Fruit fly (Drosophila melanogaster) whole organism, embryonic: ENCODE data around the gene Hsp70Aa.

Source experiments
- ATbp ChIP-seq: fragments of 200-800 bp; sonication (Bioruptor generic); optimal IDR thresholded peaks from 2 replicates; lab custom pipeline; 2017; ENCODE audit warnings: missing biosample characterization, mild to moderate bottlenecking, missing genetic modification characterization, missing genetic modification reagents
- CG11456 ChIP-seq: fragments of 200-800 bp; sonication (Bioruptor generic); IDR thresholded peaks from 3 replicates; pipeline ENCODE4 v1.3.6; 2022; ENCODE audit warnings: missing biosample characterization, missing genetic modification characterization
- CG12769 ChIP-seq: fragments of 200-800 bp; sonication (Bioruptor generic); optimal IDR thresholded peaks from 2 replicates; lab custom pipeline; 2019; ENCODE audit warnings: missing biosample characterization, mild to moderate bottlenecking, missing genetic modification characterization, moderate library complexity
- CG15011 ChIP-seq: fragments of 200-800 bp; sonication (Bioruptor generic); optimal IDR thresholded peaks from 3 replicates; lab custom pipeline; 2018; ENCODE audit warnings: missing biosample characterization, mild to moderate bottlenecking, missing genetic modification characterization
- CG1602 ChIP-seq: fragments of 200-800 bp; sonication (Bioruptor generic); optimal IDR thresholded peaks from 3 replicates; lab custom pipeline; 2016; ENCODE audit warnings: missing biosample characterization, missing genetic modification characterization
- CG17359 ChIP-seq: fragments of 200-800 bp; sonication (Bioruptor generic); optimal IDR thresholded peaks from 3 replicates; lab custom pipeline; 2018; ENCODE audit warnings: missing biosample characterization, mild to moderate bottlenecking, missing genetic modification characterization, moderate library complexity
- CG18599 ChIP-seq: fragments of 200-800 bp; sonication (Bioruptor generic); optimal IDR thresholded peaks from 3 replicates; lab custom pipeline; 2017; ENCODE audit warnings: missing biosample characterization, missing genetic modification characterization, mild to moderate bottlenecking, moderate library complexity, missing genetic modification reagents
- CG2120 ChIP-seq: fragments of 200-800 bp; sonication (Bioruptor generic); optimal IDR thresholded peaks from 3 replicates; lab custom pipeline; 2016; ENCODE audit warnings: missing biosample characterization, missing genetic modification characterization
- CG2199 ChIP-seq: fragments of 200-800 bp; sonication (Bioruptor generic); IDR thresholded peaks from 3 replicates; pipeline ENCODE4 v1.3.6; 2022; ENCODE audit warnings: missing biosample characterization, missing genetic modification characterization
- CG30020 ChIP-seq: fragments of 200-800 bp; optimal IDR thresholded peaks from 2 replicates; lab custom pipeline; 2019; ENCODE audit warnings: missing biosample characterization, mild to moderate bottlenecking, missing genetic modification characterization, moderate library complexity
- CG31441 ChIP-seq: fragments of 200-800 bp; sonication (Bioruptor generic); IDR thresholded peaks from 2 replicates; pipeline ENCODE4 v1.3.6; 2022; ENCODE audit warnings: missing biosample characterization, missing genetic modification characterization
- CG33557 ChIP-seq: fragments of 200-800 bp; sonication (Bioruptor generic); optimal IDR thresholded peaks from 2 replicates; lab custom pipeline; 2019; ENCODE audit warnings: missing biosample characterization, mild to moderate bottlenecking, missing genetic modification characterization, moderate library complexity
- CG5180 ChIP-seq: fragments of 200-800 bp; sonication (Bioruptor generic); optimal IDR thresholded peaks from 3 replicates; lab custom pipeline; 2017; ENCODE audit warnings: missing biosample characterization, missing genetic modification characterization, mild to moderate bottlenecking, moderate library complexity, missing genetic modification reagents
- CG6654 ChIP-seq: fragments of 200-800 bp; sonication (Bioruptor generic); optimal IDR thresholded peaks from 2 replicates; lab custom pipeline; 2017; ENCODE audit warnings: missing biosample characterization, mild to moderate bottlenecking, missing genetic modification characterization
- CG7963 ChIP-seq: fragments of 200-800 bp; sonication (Bioruptor generic); IDR thresholded peaks from 3 replicates; pipeline ENCODE4 v1.3.6; 2022; ENCODE audit warnings: missing biosample characterization, missing genetic modification characterization; ENCODE audit not compliant: partially characterized antibody
- CG8765 ChIP-seq: fragments of 200-800 bp; sonication (Bioruptor generic); IDR thresholded peaks from 2 replicates; pipeline ENCODE4 v1.3.6; 2022; ENCODE audit warnings: missing biosample characterization, missing genetic modification characterization
- CG9437 ChIP-seq: fragments of 200-800 bp; sonication (Bioruptor generic); optimal IDR thresholded peaks from 2 replicates; lab custom pipeline; 2018; ENCODE audit warnings: missing biosample characterization, mild to moderate bottlenecking, missing genetic modification characterization
- CG9876 ChIP-seq: fragments of 200-800 bp; sonication (Bioruptor generic); optimal IDR thresholded peaks from 2 replicates; lab custom pipeline; 2016; ENCODE audit warnings: missing biosample characterization, missing genetic modification characterization
- CoRest ChIP-seq: fragments of 200-800 bp; sonication (Bioruptor generic); optimal IDR thresholded peaks from 3 replicates; lab custom pipeline; 2018; ENCODE audit warnings: missing biosample characterization, mild to moderate bottlenecking, missing genetic modification characterization, moderate library complexity
- Drgx ChIP-seq: fragments of 200-800 bp; sonication (Bioruptor generic); IDR thresholded peaks from 2 replicates; pipeline ENCODE4 v1.3.6; 2022; ENCODE audit warnings: missing biosample characterization, missing genetic modification characterization
- Elba2 ChIP-seq: fragments of 200-800 bp; sonication (Bioruptor generic); optimal IDR thresholded peaks from 3 replicates; lab custom pipeline; 2016; ENCODE audit warnings: missing biosample characterization, missing genetic modification characterization
- Fer1 ChIP-seq: fragments of 200-800 bp; sonication (Bioruptor generic); optimal IDR thresholded peaks from 2 replicates; lab custom pipeline; 2017; ENCODE audit warnings: missing biosample characterization, mild to moderate bottlenecking, missing genetic modification characterization
- HmgD ChIP-seq: fragments of 200-800 bp; sonication (Bioruptor generic); optimal IDR thresholded peaks from 3 replicates; lab custom pipeline; 2016; ENCODE audit warnings: missing biosample characterization, missing genetic modification characterization
- Hmx ChIP-seq: fragments of 200-800 bp; sonication (Bioruptor generic); optimal IDR thresholded peaks from 2 replicates; lab custom pipeline; 2016; ENCODE audit warnings: missing biosample characterization, missing genetic modification characterization
- Lhr ChIP-seq: fragments of 200-800 bp; sonication (Bioruptor generic); optimal IDR thresholded peaks from 3 replicates; lab custom pipeline; 2017; ENCODE audit warnings: mild to moderate bottlenecking, missing biosample characterization, missing genetic modification reagents, missing genetic modification characterization
- Lpt ChIP-seq: fragments of >200 bp; optimal IDR thresholded peaks from 2 replicates; lab custom pipeline; 2018; ENCODE audit warnings: missing biosample characterization, missing genetic modification characterization
- MESR4 ChIP-seq: fragments of 200-800 bp; sonication (Bioruptor generic); optimal IDR thresholded peaks from 2 replicates; lab custom pipeline; 2018; ENCODE audit warnings: missing biosample characterization, mild to moderate bottlenecking, missing genetic modification characterization, moderate library complexity
- Max ChIP-seq: fragments of 200-800 bp; sonication (Bioruptor generic); optimal IDR thresholded peaks from 2 replicates; lab custom pipeline; 2016; ENCODE audit warnings: missing biosample characterization, mild to moderate bottlenecking, missing genetic modification characterization
- NK7.1 ChIP-seq: fragments of 200-800 bp; sonication (Bioruptor generic); optimal IDR thresholded peaks from 3 replicates; lab custom pipeline; 2016; ENCODE audit warnings: missing biosample characterization, missing genetic modification characterization
- Nf-YC ChIP-seq: fragments of 200-800 bp; optimal IDR thresholded peaks from 3 replicates; lab custom pipeline; 2019; ENCODE audit warnings: missing biosample characterization, mild to moderate bottlenecking, missing genetic modification characterization, moderate library complexity
- Pdp1 ChIP-seq, 2 experiments: fragments of 200-800 bp; sonication (Bioruptor generic); optimal IDR thresholded peaks; 3 replicates each; lab custom pipeline; 2016; ENCODE audit warnings: missing biosample characterization in 2 of 2, missing genetic modification characterization in 2 of 2, mild to moderate bottlenecking in 1 of 2, moderate library complexity in 1 of 2
- Tbp ChIP-seq: fragments of >200 bp; optimal IDR thresholded peaks from 2 replicates; lab custom pipeline; 2018; ENCODE audit warnings: missing biosample characterization, missing genetic modification characterization
- Trl ChIP-seq, 3 experiments: fragments of >200 bp in 2 of 3; fragments of 200-800 bp in 1 of 3; sonication (Bioruptor generic) in 1 of 3; optimal IDR thresholded peaks; 2 replicates in 1 of 3; 3 replicates in 2 of 3; lab custom pipeline; 2016 to 2017; ENCODE audit warnings: missing biosample characterization in 1 of 3, missing genetic modification characterization in 1 of 3
- al ChIP-seq: fragments of 200-800 bp; sonication (Bioruptor generic); IDR thresholded peaks from 2 replicates; pipeline ENCODE4 v1.3.6; 2022; ENCODE audit warnings: missing biosample characterization, missing genetic modification characterization
- ase ChIP-seq: fragments of 200-800 bp; sonication (Bioruptor generic); IDR thresholded peaks from 3 replicates; pipeline ENCODE4 v1.3.6; 2022; ENCODE audit warnings: missing biosample characterization, missing genetic modification characterization
- ash1 ChIP-seq: fragments of 200-800 bp; sonication (Bioruptor generic); optimal IDR thresholded peaks from 2 replicates; lab custom pipeline; 2018; ENCODE audit warnings: missing biosample characterization, mild to moderate bottlenecking, missing genetic modification characterization
- chinmo ChIP-seq: fragments of 200-800 bp; sonication (Bioruptor generic); IDR thresholded peaks from 4 replicates; pipeline ENCODE4 v1.3.6; 2022; ENCODE audit warnings: missing biosample characterization, missing genetic modification characterization; ENCODE audit not compliant: partially characterized antibody
- cwo ChIP-seq: fragments of 200-800 bp; sonication (Bioruptor generic); optimal IDR thresholded peaks from 3 replicates; lab custom pipeline; 2017; ENCODE audit warnings: missing biosample characterization, missing genetic modification characterization, mild to moderate bottlenecking, moderate library complexity, missing genetic modification reagents
- fd64A ChIP-seq: fragments of 200-800 bp; sonication (Bioruptor generic); optimal IDR thresholded peaks from 3 replicates; lab custom pipeline; 2018; ENCODE audit warnings: missing biosample characterization, mild to moderate bottlenecking, missing genetic modification characterization
- gce ChIP-seq: fragments of 200-800 bp; sonication (Bioruptor generic); IDR thresholded peaks from 3 replicates; pipeline ENCODE4 v1.3.6; 2022; ENCODE audit warnings: missing biosample characterization, missing genetic modification characterization
- hb ChIP-seq: fragments of 200-800 bp; sonication (Bioruptor generic); IDR thresholded peaks from 3 replicates; pipeline ENCODE4 v1.3.6; 2022; ENCODE audit warnings: missing biosample characterization, missing genetic modification characterization; ENCODE audit not compliant: partially characterized antibody
- hkb ChIP-seq, 2 experiments: fragments of 200-800 bp in 1 of 2; fragments of >200 bp in 1 of 2; sonication (Bioruptor generic) in 1 of 2; IDR thresholded peaks in 1 of 2; optimal IDR thresholded peaks in 1 of 2; 2 replicates each; pipeline versions ENCODE4 v1.3.6 to Lab custom; 2017 to 2022; ENCODE audit warnings: missing biosample characterization in 1 of 2, missing genetic modification characterization in 1 of 2
- jigr1 ChIP-seq: fragments of 200-800 bp; sonication (Bioruptor generic); IDR thresholded peaks from 3 replicates; pipeline ENCODE4 v1.3.6; 2022; ENCODE audit warnings: missing biosample characterization, missing genetic modification characterization
- lmd ChIP-seq: fragments of 200-800 bp; sonication (Bioruptor generic); IDR thresholded peaks from 2 replicates; pipeline ENCODE4 v1.3.6; 2022; ENCODE audit warnings: missing biosample characterization, missing genetic modification characterization
- rib ChIP-seq: fragments of 200-800 bp; sonication (Bioruptor generic); IDR thresholded peaks from 2 replicates; pipeline ENCODE4 v1.3.6; 2022; ENCODE audit warnings: missing biosample characterization, missing genetic modification characterization
- toy ChIP-seq: fragments of 200-800 bp; sonication (Bioruptor generic); IDR thresholded peaks from 2 replicates; pipeline ENCODE4 v1.3.6; 2022; ENCODE audit warnings: missing biosample characterization, missing genetic modification characterization
- trem ChIP-seq: fragments of 200-800 bp; optimal IDR thresholded peaks from 3 replicates; lab custom pipeline; 2019; ENCODE audit warnings: missing biosample characterization, mild to moderate bottlenecking, missing genetic modification characterization, moderate library complexity
- wek ChIP-seq: fragments of 200-800 bp; sonication (Bioruptor generic); optimal IDR thresholded peaks from 3 replicates; lab custom pipeline; 2018; ENCODE audit warnings: missing biosample characterization, mild to moderate bottlenecking, missing genetic modification characterization, moderate library complexity

Hsp70Aa gene

DNA sequence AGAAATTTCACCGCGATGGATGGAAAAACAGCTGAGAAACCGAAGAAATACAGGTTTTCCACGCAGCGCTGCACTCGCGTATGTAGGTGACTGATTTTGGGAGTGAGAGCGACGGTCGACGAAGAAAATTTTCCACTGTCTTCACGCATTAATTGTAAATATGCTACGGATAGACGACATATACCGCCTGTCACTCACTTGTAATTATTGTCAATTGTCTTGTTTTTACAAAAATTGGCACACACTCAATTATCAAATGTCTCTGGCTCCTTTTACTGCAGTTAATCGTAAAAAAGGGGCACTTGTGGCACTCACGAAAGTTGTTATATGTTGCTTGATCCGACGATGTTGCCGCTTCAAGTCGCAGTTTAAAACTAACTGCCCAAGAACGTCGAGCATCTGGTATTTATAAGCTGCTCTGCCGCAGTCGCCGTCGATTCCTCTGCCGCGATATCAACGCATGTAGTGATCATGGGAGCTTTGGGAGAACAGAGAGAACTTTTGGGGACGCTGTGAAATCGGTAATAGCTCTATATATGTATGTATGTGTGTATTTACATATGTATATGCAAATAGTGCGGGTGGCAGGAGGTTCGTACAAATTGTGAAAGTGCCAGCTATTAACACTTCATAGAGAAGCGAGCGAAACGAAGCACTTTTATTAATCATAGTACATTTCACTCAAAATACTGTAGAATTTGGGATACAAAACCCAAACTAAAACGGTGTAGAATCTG lies 36.8 kb upstream of the Hsp70Aa start, which contains the start of gene mfas (continued):
- TF ChIP-seq CG15011 (GFP tag; lab: Kevin White, UChicago) = no peak
- TF ChIP-seq hkb (optimal IDR thresholded peaks at IDR 0.05; lab: Kevin White, UChicago) = no peak
- peak; percentile 47 for TF ChIP-seq hkb (GFP tag; IDR thresholded peaks at IDR 0.05; lab: Robert Waterston, UW)
- no peak for TF ChIP-seq Hmx
- TF ChIP-seq Trl (optimal IDR thresholded peaks at IDR 0.05; lab: Kevin White, UChicago) = peak; percentile 39 to 44
- TF ChIP-seq Trl (GFP tag; optimal IDR thresholded peaks at IDR 0.05; lab: Kevin White, UChicago) = no peak
- no peak for TF ChIP-seq Tbp (GFP tag; lab: Kevin White, UChicago)
- no peak for TF ChIP-seq jigr1
- no peak for TF ChIP-seq CG9876 (GFP tag; lab: Kevin White, UChicago)
- TF ChIP-seq cwo = no peak
- TF ChIP-seq HmgD (GFP tag; lab: Kevin White, UChicago) = no peak
- no peak for TF ChIP-seq CG12769 (tag; lab: Kevin White, UChicago)
- TF ChIP-seq CG33557 (GFP tag; lab: Kevin White, UChicago) = peak; percentile 41
- no peak for TF ChIP-seq CG7963 (GFP tag; lab: Robert Waterston, UW)
- TF ChIP-seq chinmo (GFP tag; lab: Robert Waterston, UW) = peak; percentile 81; the same call in 2 of the 4 replicates
- TF ChIP-seq Lhr = no peak
- TF ChIP-seq CoRest (tag; lab: Kevin White, UChicago) = no peak
- TF ChIP-seq CG30020 (tag; lab: Kevin White, UChicago) = no peak
- no peak for TF ChIP-seq hb (GFP tag; lab: Robert Waterston, UW)
- TF ChIP-seq CG2199 = peak; percentile 10; the same call in 1 of the 3 replicates
- no peak for TF ChIP-seq MESR4 (GFP tag; lab: Kevin White, UChicago)
- no peak for TF ChIP-seq rib (GFP tag; lab: Robert Waterston, UW)
- no peak for TF ChIP-seq Max
- no peak for TF ChIP-seq Lpt
- peak; percentile 72 for TF ChIP-seq ATbp (GFP tag; lab: Kevin White, UChicago)
- no peak for TF ChIP-seq CG8765 (GFP tag; lab: Robert Waterston, UW)
- no peak for TF ChIP-seq CG11456 (GFP tag; lab: Robert Waterston, UW)
- TF ChIP-seq ase (GFP tag; lab: Robert Waterston, UW) = no peak
- TF ChIP-seq CG2120 (GFP tag; lab: Kevin White, UChicago) = no peak
- TF ChIP-seq al (GFP tag; lab: Robert Waterston, UW) = no peak
- TF ChIP-seq Pdp1 (GFP tag; optimal IDR thresholded peaks at IDR 0.05; lab: Kevin White, UChicago) = peak in 1 of 2 experiments; percentile 10
- no peak for TF ChIP-seq Fer1 (GFP tag; lab: Kevin White, UChicago)
- TF ChIP-seq fd64A (GFP tag; lab: Kevin White, UChicago) = peak; percentile 44
- no peak for TF ChIP-seq ash1 (GFP tag; lab: Kevin White, UChicago)
- no peak for TF ChIP-seq CG5180 (GFP tag; lab: Kevin White, UChicago)
- peak; percentile 71 for TF ChIP-seq wek
- TF ChIP-seq toy (GFP tag; lab: Robert Waterston, UW) = no peak
- TF ChIP-seq NK7.1 = no peak
- TF ChIP-seq CG6654 (GFP tag; lab: Kevin White, UChicago) = no peak
- TF ChIP-seq lmd (GFP tag; lab: Robert Waterston, UW) = no peak
- no peak for TF ChIP-seq trem (tag; lab: Kevin White, UChicago)
- peak; percentile 1 for TF ChIP-seq CG9437 (GFP tag; lab: Kevin White, UChicago)
- TF ChIP-seq CG18599 = peak; percentile 26
- no peak for TF ChIP-seq CG1602
- TF ChIP-seq Elba2 (GFP tag; lab: Kevin White, UChicago) = no peak
- no peak for TF ChIP-seq gce
- TF ChIP-seq CG17359 (tag; lab: Kevin White, UChicago) = peak; percentile 34
- peak; percentile 42; the same call in 1 of the 2 replicates for TF ChIP-seq Drgx (GFP tag; lab: Robert Waterston, UW)
- no peak for TF ChIP-seq Nf-YC (tag; lab: Kevin White, UChicago)
- TF ChIP-seq CG31441 (GFP tag; lab: Robert Waterston, UW) = no peak
